Fruit fly (Drosophila melanogaster) whole organism, pupa: ENCODE measurements around the gene nau.
A peak's percentile ranks its signal among the peaks of the same experiment; 100 is the strongest.

Experiments used
- CG12605 ChIP-seq: fragments of 200-800 bp; sonication (Bioruptor generic); IDR thresholded peaks from 2 replicates; pipeline ENCODE4 v1.3.6; 2022; ENCODE audit warnings: missing biosample characterization, missing genetic modification characterization
- CG14655 ChIP-seq: fragments of 200-800 bp; sonication (Bioruptor generic); optimal IDR thresholded peaks from 3 replicates; lab custom pipeline; 2017; ENCODE audit warnings: mild to moderate bottlenecking, missing biosample characterization, missing genetic modification reagents, missing genetic modification characterization
- CG8159 ChIP-seq: fragments of 200-800 bp; sonication (Bioruptor generic); optimal IDR thresholded peaks from 3 replicates; lab custom pipeline; 2018; ENCODE audit warnings: missing biosample characterization, mild to moderate bottlenecking, missing genetic modification characterization, moderate library complexity
- CG8301 ChIP-seq: fragments of 200-800 bp; sonication (Bioruptor generic); optimal IDR thresholded peaks from 2 replicates; lab custom pipeline; 2018; ENCODE audit warnings: missing biosample characterization, mild to moderate bottlenecking, missing genetic modification characterization
- CG9948 ChIP-seq: fragments of 200-800 bp; sonication (Bioruptor generic); optimal IDR thresholded peaks from 2 replicates; lab custom pipeline; 2018; ENCODE audit warnings: missing biosample characterization, mild to moderate bottlenecking, missing genetic modification characterization, moderate library complexity
- EcR ChIP-seq: fragments of 200-800 bp; sonication (Bioruptor generic); optimal IDR thresholded peaks from 3 replicates; lab custom pipeline; 2019; ENCODE audit warnings: missing biosample characterization, missing genetic modification characterization, mild to moderate bottlenecking, moderate library complexity, missing genetic modification reagents
- Snoo ChIP-seq: fragments of 200-800 bp; sonication (Bioruptor generic); optimal IDR thresholded peaks from 3 replicates; lab custom pipeline; 2017; ENCODE audit warnings: missing biosample characterization, mild to moderate bottlenecking, missing genetic modification characterization, inconsistent platforms
- fd96Ca ChIP-seq: fragments of 200-800 bp; sonication (Bioruptor generic); IDR thresholded peaks from 3 replicates; pipeline ENCODE4 v1.3.6; 2022; ENCODE audit warnings: missing biosample characterization, missing genetic modification characterization

dm6 chr3R:23722680-23723372, 4.7 kb upstream of the nau start, which contains the start of gene CG10365:
- TF ChIP-seq fd96Ca (no peak), CG8301 (tag; lab: Kevin White, UChicago) (peak; percentile 94), EcR (peak; percentile 41), CG14655 (GFP tag; lab: Kevin White, UChicago) (peak; percentile 89), CG8159 (peak; percentile 97), CG12605 (GFP tag; lab: Robert Waterston, UW) (peak; percentile 93), CG9948 (peak; percentile 96), Snoo (tag; lab: Kevin White, UChicago) (peak; percentile 87)
